Worm (Caenorhabditis elegans) whole organism, L1 larva: Measurements from ENCODE around the gene cam-1.

ENCODE experiments used
- C04F5.9 ChIP-seq: sonication (generic microtip); optimal IDR thresholded peaks from 2 replicates; lab custom pipeline; 2016; ENCODE audit warnings: missing genetic modification characterization, missing compliant biosample characterization
- F16B12.6 ChIP-seq: fragments of 150-350 bp; optimal IDR thresholded peaks from 2 replicates; lab custom pipeline; 2014; ENCODE audit warnings: missing biosample characterization, missing genetic modification characterization
- aha-1 ChIP-seq: fragments of 150-350 bp; optimal IDR thresholded peaks from 2 replicates; lab custom pipeline; 2014; ENCODE audit warnings: missing biosample characterization, missing genetic modification characterization
- blmp-1 ChIP-seq: fragments of 150-350 bp; optimal IDR thresholded peaks from 2 replicates; lab custom pipeline; 2014; ENCODE audit warnings: missing biosample characterization, missing genetic modification characterization
- ceh-63 ChIP-seq: fragments of 200-800 bp; sonication (Bioruptor generic); optimal IDR thresholded peaks from 2 replicates; lab custom pipeline; 2018; ENCODE audit warnings: mild to moderate bottlenecking, missing genetic modification characterization, missing compliant biosample characterization
- ceh-82 ChIP-seq, 3 experiments: fragments of 150-350 bp in 1 of 3; sonication (generic microtip) in 2 of 3; optimal IDR thresholded peaks; 2 replicates each; lab custom pipeline; 2014 to 2017; ENCODE audit warnings: missing biosample characterization in 3 of 3, missing genetic modification characterization in 3 of 3
- ceh-90 ChIP-seq: sonication (generic microtip); optimal IDR thresholded peaks from 2 replicates; lab custom pipeline; 2016; ENCODE audit warnings: missing genetic modification characterization, missing compliant biosample characterization
- dpl-1 ChIP-seq, 3 experiments: fragments of 150-350 bp in 2 of 3; sonication (generic microtip) in 1 of 3; optimal IDR thresholded peaks; 2 replicates each; lab custom pipeline; 2014 to 2017; ENCODE audit warnings: missing biosample characterization in 3 of 3, missing genetic modification characterization in 3 of 3, missing genetic modification reagents in 3 of 3
- efl-1 ChIP-seq, 4 experiments: fragments of 150-350 bp; optimal IDR thresholded peaks in 3 of 4; peaks in 1 of 4; 1 replicate in 1 of 4; 2 replicates in 3 of 4; lab custom pipeline; 2014; ENCODE audit warnings: missing biosample characterization in 2 of 4, missing genetic modification characterization in 2 of 4, missing genetic modification reagents in 2 of 4
- efl-3 ChIP-seq: fragments of 200-800 bp; sonication (Bioruptor generic); optimal IDR thresholded peaks from 2 replicates; lab custom pipeline; 2018; ENCODE audit warnings: mild to moderate bottlenecking, missing genetic modification characterization, missing compliant biosample characterization
- elt-2 ChIP-seq: sonication (generic microtip); optimal IDR thresholded peaks from 2 replicates; lab custom pipeline; 2016; ENCODE audit warnings: missing genetic modification characterization, mild to moderate bottlenecking, inconsistent platforms, missing compliant biosample characterization, missing genetic modification reagents
- elt-3 ChIP-seq, 6 experiments: fragments of 150-350 bp in 1 of 6; sonication (generic microtip); optimal IDR thresholded peaks; 2 replicates each; lab custom pipeline; 2017 to 2018; ENCODE audit warnings: missing biosample characterization in 6 of 6, missing genetic modification characterization in 6 of 6, inconsistent platforms in 1 of 6
- ets-5 ChIP-seq: fragments of 200-800 bp; sonication (Bioruptor generic); IDR thresholded peaks from 2 replicates; pipeline ENCODE4 v1.3.6; 2022; ENCODE audit warnings: missing genetic modification characterization, missing compliant biosample characterization
- fkh-4 ChIP-seq: sonication (generic microtip); optimal IDR thresholded peaks from 2 replicates; lab custom pipeline; 2016; ENCODE audit warnings: missing compliant biosample characterization, missing genetic modification characterization, borderline replicate concordance
- hlh-4 ChIP-seq: sonication (generic microtip); optimal IDR thresholded peaks from 2 replicates; lab custom pipeline; 2016; ENCODE audit warnings: mild to moderate bottlenecking, missing genetic modification characterization, missing compliant biosample characterization
- irx-1 ChIP-seq: sonication (generic microtip); optimal IDR thresholded peaks from 2 replicates; lab custom pipeline; 2016; ENCODE audit warnings: missing genetic modification characterization, missing compliant biosample characterization
- isw-1 ChIP-seq: fragments of 200-800 bp; sonication (Bioruptor generic); IDR thresholded peaks from 2 replicates; pipeline ENCODE4 v1.3.6; 2022; ENCODE audit warnings: missing genetic modification characterization, missing compliant biosample characterization
- lin-14 ChIP-seq: fragments of 200-800 bp; sonication (Bioruptor generic); optimal IDR thresholded peaks from 2 replicates; lab custom pipeline; 2018; ENCODE audit warnings: mild to moderate bottlenecking, missing genetic modification characterization, moderate library complexity, missing compliant biosample characterization
- lin-15B ChIP-seq: fragments of 150-350 bp; sonication (generic microtip); optimal IDR thresholded peaks from 3 replicates; lab custom pipeline; 2014; ENCODE audit warnings: missing biosample characterization, missing genetic modification characterization
- lin-35 ChIP-seq, 2 experiments: fragments of 150-350 bp; optimal IDR thresholded peaks; 2 replicates each; lab custom pipeline; 2014; ENCODE audit warnings: missing biosample characterization in 2 of 2, missing genetic modification characterization in 2 of 2, missing genetic modification reagents in 2 of 2
- lsy-2 ChIP-seq, 2 experiments: fragments of 150-350 bp; optimal IDR thresholded peaks; 2 replicates each; lab custom pipeline; 2014; ENCODE audit warnings: missing biosample characterization in 2 of 2, missing genetic modification characterization in 2 of 2
- mdl-1 ChIP-seq, 2 experiments: fragments of 150-350 bp; optimal IDR thresholded peaks; 2 replicates each; lab custom pipeline; 2014 to 2017; ENCODE audit warnings: missing biosample characterization in 2 of 2, missing genetic modification characterization in 2 of 2, inconsistent platforms in 1 of 2
- mef-2 ChIP-seq: fragments of 150-350 bp; optimal IDR thresholded peaks from 2 replicates; lab custom pipeline; 2014; ENCODE audit warnings: missing biosample characterization, missing genetic modification characterization
- mep-1 ChIP-seq: fragments of 150-350 bp; optimal IDR thresholded peaks from 2 replicates; lab custom pipeline; 2014; ENCODE audit warnings: missing biosample characterization, missing genetic modification characterization
- nhr-19 ChIP-seq: fragments of 200-800 bp; sonication (Bioruptor generic); conservative IDR thresholded peaks from 2 replicates; pipeline ENCODE4 v1.3.6; 2022; ENCODE audit warnings: missing genetic modification characterization, missing compliant biosample characterization
- nhr-20 ChIP-seq: sonication (generic microtip); optimal IDR thresholded peaks from 2 replicates; lab custom pipeline; 2016; ENCODE audit warnings: mild to moderate bottlenecking, missing genetic modification characterization, missing compliant biosample characterization
- nhr-47 ChIP-seq: sonication (generic microtip); optimal IDR thresholded peaks from 2 replicates; lab custom pipeline; 2016; ENCODE audit warnings: mild to moderate bottlenecking, missing genetic modification characterization, moderate library complexity, missing compliant biosample characterization
- nhr-76 ChIP-seq: sonication (generic microtip); optimal IDR thresholded peaks from 2 replicates; lab custom pipeline; 2017; ENCODE audit warnings: missing biosample characterization, missing genetic modification characterization
- nhr-77 ChIP-seq: fragments of 150-350 bp; optimal IDR thresholded peaks from 2 replicates; lab custom pipeline; 2014; ENCODE audit warnings: missing biosample characterization, missing genetic modification characterization
- nhr-84 ChIP-seq: sonication (generic microtip); optimal IDR thresholded peaks from 2 replicates; lab custom pipeline; 2017; ENCODE audit warnings: missing biosample characterization, missing genetic modification characterization
- nhr-85 ChIP-seq: sonication (generic microtip); peaks from one replicate; lab custom pipeline; 2016; ENCODE audit warnings: missing genetic modification characterization, inconsistent platforms, missing compliant biosample characterization
- pax-3 ChIP-seq: fragments of 200-800 bp; sonication (Bioruptor generic); optimal IDR thresholded peaks from 2 replicates; lab custom pipeline; 2018; ENCODE audit warnings: mild to moderate bottlenecking, missing genetic modification characterization, moderate library complexity, missing compliant biosample characterization
- pqm-1 ChIP-seq: sonication (generic microtip); optimal IDR thresholded peaks from 3 replicates; lab custom pipeline; 2017; ENCODE audit warnings: missing biosample characterization, missing genetic modification characterization
- rnt-1 ChIP-seq: sonication (generic microtip); optimal IDR thresholded peaks from 2 replicates; lab custom pipeline; 2016; ENCODE audit warnings: mild to moderate bottlenecking, missing genetic modification characterization, moderate library complexity, missing compliant biosample characterization
- snpc-4 ChIP-seq: fragments of 150-350 bp; optimal IDR thresholded peaks from 2 replicates; lab custom pipeline; 2014; ENCODE audit warnings: missing biosample characterization, missing genetic modification characterization
- snu-23 ChIP-seq: sonication (generic microtip); optimal IDR thresholded peaks from 2 replicates; lab custom pipeline; 2016; ENCODE audit warnings: missing genetic modification characterization, missing compliant biosample characterization
- sox-4 ChIP-seq: sonication (generic microtip); optimal IDR thresholded peaks from 2 replicates; lab custom pipeline; 2016; ENCODE audit warnings: missing genetic modification characterization, missing compliant biosample characterization
- sptf-1 ChIP-seq: fragments of 150-350 bp; optimal IDR thresholded peaks from 2 replicates; lab custom pipeline; 2014; ENCODE audit warnings: missing biosample characterization, missing genetic modification characterization
- unc-130 ChIP-seq: fragments of 150-350 bp; optimal IDR thresholded peaks from 2 replicates; lab custom pipeline; 2017; ENCODE audit warnings: missing biosample characterization, missing genetic modification characterization, inconsistent platforms
- unc-62 ChIP-seq: fragments of 150-350 bp; optimal IDR thresholded peaks from 2 replicates; lab custom pipeline; 2014; ENCODE audit warnings: missing biosample characterization, missing genetic modification reagents, missing genetic modification characterization
- unc-86 ChIP-seq: sonication (generic microtip); optimal IDR thresholded peaks from 2 replicates; lab custom pipeline; 2016; ENCODE audit warnings: missing genetic modification characterization, missing compliant biosample characterization
- xbp-1 ChIP-seq: sonication (generic microtip); optimal IDR thresholded peaks from 2 replicates; lab custom pipeline; 2016; ENCODE audit warnings: missing genetic modification characterization, missing compliant biosample characterization
- zag-1 ChIP-seq: fragments of 150-350 bp; optimal IDR thresholded peaks from 2 replicates; lab custom pipeline; 2014; ENCODE audit warnings: missing biosample characterization, missing genetic modification characterization
- ztf-4 ChIP-seq: fragments of 150-350 bp; optimal IDR thresholded peaks from 2 replicates; lab custom pipeline; 2014; ENCODE audit warnings: missing biosample characterization, missing genetic modification characterization

cam-1 gene

DNA sequence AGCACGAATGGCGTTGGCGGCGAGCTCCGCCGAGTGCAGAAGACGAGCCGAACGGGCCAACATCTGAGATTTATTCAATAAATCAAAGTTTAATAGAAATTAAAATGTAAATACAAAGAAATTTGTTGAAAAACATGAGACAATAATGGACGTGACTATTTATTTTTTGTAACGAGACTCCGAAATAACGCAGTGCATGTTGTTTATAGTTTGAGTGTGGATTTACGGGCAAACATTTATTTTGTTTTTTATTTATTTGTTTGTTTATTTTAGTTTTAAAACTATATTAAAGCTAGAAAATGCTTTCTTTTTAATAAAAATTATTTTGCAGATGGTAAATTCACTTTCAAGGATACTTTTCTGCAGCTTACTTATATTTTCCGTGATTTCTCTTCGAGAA, 42.6 kb upstream of the cam-1 start, which contains the start of the genes sdhb-1 and cup-15 (continued):
- TF ChIP-seq mep-1 (tag; lab: Kevin White, UChicago) = no peak
- no peak for TF ChIP-seq nhr-47 (tag; lab: Kevin White, UChicago)
- no peak for TF ChIP-seq sox-4 (tag; lab: Kevin White, UChicago)
- TF ChIP-seq lin-14 (GFP tag; lab: Kevin White, UChicago) = peak; percentile 27
- peak; percentile 26 to 53 for TF ChIP-seq lsy-2 (tag; optimal IDR thresholded peaks at IDR 0.05; lab: Kevin White, UChicago)
- peak; percentile 27 for TF ChIP-seq blmp-1
- TF ChIP-seq ceh-63 (GFP tag; lab: Kevin White, UChicago) = no peak
- no peak for TF ChIP-seq nhr-19 (GFP tag; lab: Robert Waterston, UW)
- no peak for TF ChIP-seq efl-3 (GFP tag; lab: Kevin White, UChicago)
- peak in 1 of 2 experiments; percentile 53 for TF ChIP-seq lin-35 (GFP tag; optimal IDR thresholded peaks at IDR 0.05; lab: Kevin White, UChicago)
- no peak for TF ChIP-seq unc-62 (GFP tag; lab: Kevin White, UChicago)

DNA sequence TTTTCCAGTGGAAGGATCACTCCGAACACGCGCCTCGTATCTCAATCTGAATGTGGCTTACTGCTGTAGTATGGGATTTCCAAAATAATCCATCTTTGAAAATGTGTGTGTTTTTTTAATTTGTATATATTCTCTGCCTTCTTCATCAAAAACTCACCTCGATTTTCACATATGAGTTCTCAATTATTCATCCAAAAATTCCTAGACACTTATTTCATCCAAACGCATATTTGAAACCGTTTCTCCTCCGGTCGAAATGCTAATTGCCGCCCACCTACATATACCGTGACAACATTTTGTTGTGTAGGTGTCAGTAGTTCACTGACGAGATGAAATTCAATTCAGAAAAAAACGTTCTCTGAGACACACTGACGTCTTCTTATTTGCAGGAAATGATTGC, 37.3 kb upstream of the cam-1 start:
- TF ChIP-seq unc-130 (tag; lab: Kevin White, UChicago) (no peak), C04F5.9 (tag; lab: Kevin White, UChicago) (no peak), snpc-4 (tag; lab: Kevin White, UChicago) (no peak), efl-3 (GFP tag; lab: Kevin White, UChicago) (no peak), isw-1 (GFP tag; lab: Robert Waterston, UW) (no peak), F16B12.6 (tag; lab: Kevin White, UChicago) (no peak)

DNA sequence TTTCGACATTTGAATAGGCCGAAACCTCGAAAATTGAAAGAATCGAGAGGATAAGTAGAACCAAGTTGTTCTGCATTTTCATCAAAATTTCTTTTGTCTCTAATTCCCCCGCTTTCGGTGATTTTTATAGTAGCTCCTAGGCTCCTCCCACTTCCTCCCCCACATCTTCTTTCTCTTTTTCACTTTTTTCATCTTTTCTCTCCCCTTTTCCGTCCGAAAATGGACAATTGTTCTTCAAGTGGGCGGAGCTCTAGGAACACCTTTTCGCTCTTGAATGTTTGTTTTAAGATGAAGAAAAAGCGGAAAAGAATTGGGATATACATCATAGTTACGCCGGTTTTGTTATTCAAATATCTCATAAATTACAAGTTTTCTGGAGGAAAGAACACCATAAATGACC, 36.4 kb upstream of the cam-1 start, which contains the start of gene F42A8.1:
F42A8.1 (minus strand) TSS at position 101 of the 400 bp plus-strand sequence.
- peak; percentile 57 for TF ChIP-seq blmp-1
- TF ChIP-seq irx-1 (tag; lab: Kevin White, UChicago) = no peak

- peak; percentile 55 for TF ChIP-seq blmp-1
- TF ChIP-seq pqm-1 = no peak
- TF ChIP-seq nhr-85 (tag; lab: Kevin White, UChicago) = peak; percentile 64
- TF ChIP-seq ceh-90 (tag; lab: Kevin White, UChicago) = no peak
- no peak for TF ChIP-seq efl-1 (optimal IDR thresholded peaks at IDR 0.05; lab: Kevin White, UChicago)
- TF ChIP-seq efl-1 (GFP tag; optimal IDR thresholded peaks at IDR 0.05 in 1 of 2; lab: Kevin White, UChicago) = peak in 1 of 2 experiments; percentile 30
- TF ChIP-seq, all 84 proteins: peak for 3
Observed at ce11 chrII:9345794-9346193, 35.7 kb upstream of the cam-1 start.

DNA sequence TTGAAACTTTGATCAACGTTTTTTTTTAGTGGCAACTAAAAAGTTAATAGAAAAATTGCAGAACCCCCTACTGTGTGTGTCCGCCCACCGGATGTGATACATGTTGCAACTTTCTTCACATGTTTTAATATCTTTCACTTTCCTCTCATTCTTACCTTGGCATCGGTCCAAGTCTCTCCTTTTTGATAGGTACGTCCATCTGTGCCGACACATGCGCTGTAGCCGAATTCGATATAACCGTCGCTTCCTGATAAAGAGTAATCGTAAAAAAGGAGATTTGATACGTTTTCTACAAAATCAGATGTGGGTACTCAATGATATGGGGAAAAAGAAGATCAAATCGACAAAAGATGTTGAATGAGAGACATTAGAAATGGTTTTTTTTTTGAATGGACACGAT, 35.0 kb upstream of the cam-1 start:
- TF ChIP-seq hlh-4 (tag; lab: Kevin White, UChicago) (no peak), pax-3 (tag; lab: Kevin White, UChicago) (no peak), blmp-1 (peak; percentile 91), snpc-4 (tag; lab: Kevin White, UChicago) (no peak), nhr-77 (tag; lab: Kevin White, UChicago) (no peak), snu-23 (GFP tag; lab: Kevin White, UChicago) (peak; percentile 27), mdl-1 (tag; optimal IDR thresholded peaks at IDR 0.05; lab: Kevin White, UChicago) (no peak), mef-2 (no peak), nhr-76 (no peak), sptf-1 (tag; lab: Kevin White, UChicago) (no peak), zag-1 (tag; lab: Kevin White, UChicago) (no peak), fkh-4 (tag; lab: Kevin White, UChicago) (no peak), nhr-20 (tag; lab: Kevin White, UChicago) (peak; percentile 32), nhr-85 (tag; lab: Kevin White, UChicago) (peak; percentile 63), elt-3 (tag; optimal IDR thresholded peaks at IDR 0.05; lab: Kevin White, UChicago) (peak in 5 of 6 experiments; percentile 69 to 84 (median 79)), ets-5 (no peak), mep-1 (tag; lab: Kevin White, UChicago) (no peak), sox-4 (tag; lab: Kevin White, UChicago) (no peak), aha-1 (tag; lab: Kevin White, UChicago) (no peak), dpl-1 (GFP tag; optimal IDR thresholded peaks at IDR 0.05; lab: Kevin White, UChicago) (no peak), unc-86 (no peak), pqm-1 (no peak), elt-2 (no peak), lsy-2 (tag; optimal IDR thresholded peaks at IDR 0.05; lab: Kevin White, UChicago) (no peak), xbp-1 (tag; lab: Kevin White, UChicago) (no peak), ztf-4 (tag; lab: Kevin White, UChicago) (no peak), unc-130 (tag; lab: Kevin White, UChicago) (no peak), rnt-1 (tag; lab: Kevin White, UChicago) (no peak), lin-15B (no peak), efl-3 (GFP tag; lab: Kevin White, UChicago) (no peak), nhr-84 (tag; lab: Kevin White, UChicago) (no peak), ceh-82 (tag; optimal IDR thresholded peaks at IDR 0.05; lab: Kevin White, UChicago) (no peak)
